Worm (Caenorhabditis elegans): Measurements from ENCODE around the gene T11B7.1.

T11B7.1 gene

DNA sequence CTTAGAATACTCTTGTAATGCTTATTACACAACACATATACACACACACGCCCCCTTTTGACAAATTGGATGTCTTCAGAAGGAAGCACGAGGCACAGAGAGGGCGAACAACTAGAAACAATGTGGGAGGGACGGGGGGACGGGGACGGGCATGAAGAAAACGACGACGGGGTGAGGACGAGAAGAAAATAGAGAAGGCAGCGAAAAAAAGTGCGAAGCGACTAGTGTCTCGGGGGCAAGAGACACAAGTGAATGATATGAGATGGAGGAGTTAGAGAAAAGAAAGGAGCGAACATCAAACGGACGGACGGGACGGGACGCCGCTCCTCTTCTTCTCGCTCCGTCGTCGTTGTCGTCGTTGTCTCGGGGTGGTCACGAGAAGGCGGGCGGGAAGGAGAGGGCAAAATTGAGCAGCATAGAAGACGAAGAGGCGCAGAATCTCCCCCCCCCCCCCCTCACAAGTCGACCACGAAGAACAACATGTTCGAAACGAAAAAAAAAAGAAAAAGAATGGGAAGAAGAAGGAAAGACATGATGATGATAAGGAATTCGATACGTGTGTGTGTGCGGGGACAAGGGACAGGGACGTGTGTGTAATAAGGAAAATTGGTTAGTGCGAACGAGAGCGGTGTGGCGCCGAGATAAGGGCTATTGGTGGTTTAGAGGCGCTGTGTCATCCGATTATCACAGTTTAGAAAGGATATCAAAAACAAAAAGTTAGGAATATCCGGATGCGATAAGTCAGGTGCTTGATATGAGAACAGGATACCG, 45.4 kb upstream of the T11B7.1 start (continued):
- TF ChIP-seq nhr-237 (tag; optimal IDR thresholded peaks at IDR 0.05): no peak
- TF ChIP-seq efl-1 (optimal IDR thresholded peaks at IDR 0.05): peak in 1 of 2 experiments; percentile 43
- TF ChIP-seq efl-1 (GFP tag; optimal IDR thresholded peaks at IDR 0.05 in 1 of 2): peak in 1 of 2 experiments; percentile 85
- TF ChIP-seq irx-1 (tag; optimal IDR thresholded peaks at IDR 0.05): no peak
- peak; percentile 20 to 53 for TF ChIP-seq lsy-2 (tag; optimal IDR thresholded peaks at IDR 0.05)
- TF ChIP-seq nhr-12 (tag; optimal IDR thresholded peaks at IDR 0.05): no peak
- TF ChIP-seq elt-2 (tag; optimal IDR thresholded peaks at IDR 0.05): peak; percentile 16
- no peak for TF ChIP-seq pqm-1 (tag; optimal IDR thresholded peaks at IDR 0.05)
- TF ChIP-seq C34B4.2 (tag; optimal IDR thresholded peaks at IDR 0.05): no peak
- no peak for TF ChIP-seq zip-4 (GFP tag; optimal IDR thresholded peaks at IDR 0.05)
- TF ChIP-seq sup-37 (GFP tag; optimal IDR thresholded peaks at IDR 0.05): no peak
- peak; percentile 92 for TF ChIP-seq nhr-85 (tag)
- peak; percentile 76 for TF ChIP-seq nhr-71 (tag; optimal IDR thresholded peaks at IDR 0.05)
- no peak for TF ChIP-seq ceh-90 (tag; optimal IDR thresholded peaks at IDR 0.05)
- peak; percentile 24 for TF ChIP-seq swsn-7 (tag; optimal IDR thresholded peaks at IDR 0.05)
- peak; percentile 59 for TF ChIP-seq tbx-2 (tag; optimal IDR thresholded peaks at IDR 0.05)
- peak; percentile 72 for TF ChIP-seq fkh-10 (GFP tag; optimal IDR thresholded peaks at IDR 0.05)
- peak; percentile 11; the same call in 1 of the 2 replicates for TF ChIP-seq isw-1 (GFP tag; IDR thresholded peaks at IDR 0.05)
- TF ChIP-seq unc-86 (tag; optimal IDR thresholded peaks at IDR 0.05): no peak
- TF ChIP-seq unc-98 (GFP tag; IDR thresholded peaks at IDR 0.05): no peak
- peak in 2 of 3 experiments; percentile 11 to 50 for TF ChIP-seq ceh-82 (tag; optimal IDR thresholded peaks at IDR 0.05)
- no peak for TF ChIP-seq aha-1 (tag; optimal IDR thresholded peaks at IDR 0.05)
- TF ChIP-seq ama-1 (optimal IDR thresholded peaks at IDR 0.05): no peak
- peak in 1 of 2 experiments; percentile 24 for TF ChIP-seq ztf-11 (tag; optimal IDR thresholded peaks at IDR 0.05)
- peak in 1 of 3 experiments; percentile 11 for TF ChIP-seq dpl-1 (GFP tag; optimal IDR thresholded peaks at IDR 0.05)
- peak; percentile 38 for TF ChIP-seq mep-1 (tag; optimal IDR thresholded peaks at IDR 0.05)
- TF ChIP-seq lin-14 (GFP tag; optimal IDR thresholded peaks at IDR 0.05): peak; percentile 99
- TF ChIP-seq dsc-1 (tag; optimal IDR thresholded peaks at IDR 0.05): no peak

- no peak for TF ChIP-seq lsy-2 (tag; optimal IDR thresholded peaks at IDR 0.05)
- no peak for TF ChIP-seq nhr-12 (tag; optimal IDR thresholded peaks at IDR 0.05)
- no peak for TF ChIP-seq nhr-85 (tag)
- TF ChIP-seq tlp-1 (tag; optimal IDR thresholded peaks at IDR 0.05): no peak
- TF ChIP-seq sup-37 (GFP tag; optimal IDR thresholded peaks at IDR 0.05): no peak
- peak; percentile 39 for TF ChIP-seq fkh-10 (GFP tag; optimal IDR thresholded peaks at IDR 0.05)
- no peak for TF ChIP-seq alr-1 (tag; optimal IDR thresholded peaks at IDR 0.05; ENCODE audit: borderline replicate concordance)
- TF ChIP-seq fkh-4 (tag; optimal IDR thresholded peaks at IDR 0.05; ENCODE audit: borderline replicate concordance): no peak
- TF ChIP-seq nhr-71 (tag; optimal IDR thresholded peaks at IDR 0.05): no peak
- peak; percentile 62 for TF ChIP-seq lin-14 (GFP tag; optimal IDR thresholded peaks at IDR 0.05)
- no peak for TF ChIP-seq ets-5 (GFP tag; IDR thresholded peaks at IDR 0.05)
- TF ChIP-seq irx-1 (tag; optimal IDR thresholded peaks at IDR 0.05): no peak
- no peak for TF ChIP-seq ces-1 (GFP tag; optimal IDR thresholded peaks at IDR 0.05)
- TF ChIP-seq ztf-4 (tag; optimal IDR thresholded peaks at IDR 0.05): no peak
- TF ChIP-seq nhr-76 (tag; optimal IDR thresholded peaks at IDR 0.05): no peak
- peak in 1 of 3 experiments; percentile 9 for TF ChIP-seq ceh-82 (tag; optimal IDR thresholded peaks at IDR 0.05)
- TF ChIP-seq hlh-4 (tag; optimal IDR thresholded peaks at IDR 0.05): no peak
- no peak for TF ChIP-seq snu-23 (GFP tag; optimal IDR thresholded peaks at IDR 0.05)
- TF ChIP-seq nhr-47 (tag; optimal IDR thresholded peaks at IDR 0.05): no peak
- no peak for TF ChIP-seq efl-3 (GFP tag; optimal IDR thresholded peaks at IDR 0.05)
- no peak for TF ChIP-seq nhr-11 (tag; optimal IDR thresholded peaks at IDR 0.05)
- no peak for TF ChIP-seq vab-15 (tag; optimal IDR thresholded peaks at IDR 0.05)
- no peak for TF ChIP-seq tbx-2 (tag; optimal IDR thresholded peaks at IDR 0.05)
- TF ChIP-seq unc-30 (tag; optimal IDR thresholded peaks at IDR 0.05): no peak
Observed at ce11 chrIV:8796246-8796645, 44.3 kb upstream of the T11B7.1 start.
